Fruit fly (Drosophila melanogaster): ENCODE data around the gene CG43447.

- TF ChIP-seq Myc (optimal IDR thresholded peaks at IDR 0.05) (no peak), h (optimal IDR thresholded peaks at IDR 0.05) (no peak), Sin3A (optimal IDR thresholded peaks at IDR 0.05) (no peak), ttk (optimal IDR thresholded peaks at IDR 0.05) (no peak), insv (optimal IDR thresholded peaks at IDR 0.05) (no peak), psq (optimal IDR thresholded peaks at IDR 0.05) (no peak)
These were observed at the start of gene CG43447 for dm6 chr3R:27440012-27440411.

Measured in Kc167 (cell line).